Fruit fly (Drosophila melanogaster): ENCODE results near the gene CG11262.

CG11262 gene

dm6 chr3L:13032085-13032914 is 37.4 kb downstream of the CG11262 start (continued):
- TF ChIP-seq unc-4 (GFP tag; IDR thresholded peaks at IDR 0.05; ENCODE audit: partially characterized antibody) (peak; percentile 35; the same call in 1 of the 2 replicates), ATbp (GFP tag; optimal IDR thresholded peaks at IDR 0.05) (peak; percentile 32), CG16813 (GFP tag; IDR thresholded peaks at IDR 0.05; ENCODE audit: partially characterized antibody) (peak; percentile 60; the same call in 2 of the 3 replicates), seq (GFP tag; IDR thresholded peaks at IDR 0.05) (no peak), CG9215 (GFP tag; IDR thresholded peaks at IDR 0.05) (no peak), CrebB (tag; optimal IDR thresholded peaks at IDR 0.05) (no peak), CG31441 (GFP tag; IDR thresholded peaks at IDR 0.05) (peak; percentile 88), CG11560 (tag; IDR thresholded peaks at IDR 0.05) (no peak), CG8281 (tag; optimal IDR thresholded peaks at IDR 0.05) (peak; percentile 32), CG31224 (GFP tag; IDR thresholded peaks at IDR 0.05) (no peak), Bteb2 (GFP tag; optimal IDR thresholded peaks at IDR 0.05) (no peak), CG16815 (GFP tag; optimal IDR thresholded peaks at IDR 0.05) (no peak), CG8765 (GFP tag; IDR thresholded peaks at IDR 0.05) (no peak), CkIIα-i1 (GFP tag; IDR thresholded peaks at IDR 0.05) (no peak), CG6272 (GFP tag; IDR thresholded peaks at IDR 0.05) (no peak), D (optimal IDR thresholded peaks at IDR 0.05) (peak; percentile 43), D (GFP tag; optimal IDR thresholded peaks at IDR 0.05) (no peak), hth (optimal IDR thresholded peaks at IDR 0.05) (no peak), aop (GFP tag; IDR thresholded peaks at IDR 0.05) (no peak), Dip2 (GFP tag; IDR thresholded peaks at IDR 0.05) (no peak), CG8388 (GFP tag; optimal IDR thresholded peaks at IDR 0.05) (no peak), D19B (GFP tag; optimal IDR thresholded peaks at IDR 0.05) (no peak), insv (GFP tag; optimal IDR thresholded peaks at IDR 0.05) (no peak), HLHmδ (GFP tag; optimal IDR thresholded peaks at IDR 0.05) (peak; percentile 63), CG17359 (tag; optimal IDR thresholded peaks at IDR 0.05) (no peak), Usf (GFP tag; optimal IDR thresholded peaks at IDR 0.05) (no peak), CG1529 (GFP tag; optimal IDR thresholded peaks at IDR 0.05) (peak; percentile 29), peb (GFP tag; IDR thresholded peaks at IDR 0.05) (no peak), CG2129 (GFP tag; IDR thresholded peaks at IDR 0.05; ENCODE audit: partially characterized antibody) (no peak; the same call in 1 of the 2 replicates), CG17385 (GFP tag; optimal IDR thresholded peaks at IDR 0.05) (no peak), cg (GFP tag; optimal IDR thresholded peaks at IDR 0.05) (no peak), ash1 (GFP tag; optimal IDR thresholded peaks at IDR 0.05) (no peak), CG3838 (GFP tag; optimal IDR thresholded peaks at IDR 0.05) (no peak), odd (GFP tag; optimal IDR thresholded peaks at IDR 0.05) (no peak), jigr1 (GFP tag; IDR thresholded peaks at IDR 0.05) (no peak), CG15696 (tag; optimal IDR thresholded peaks at IDR 0.05) (peak; percentile 28), CG18599 (GFP tag; optimal IDR thresholded peaks at IDR 0.05) (no peak), CG4854 (GFP tag; optimal IDR thresholded peaks at IDR 0.05) (no peak), dati (GFP tag; IDR thresholded peaks at IDR 0.05) (no peak), Aef1 (GFP tag; IDR thresholded peaks at IDR 0.05) (no peak), CG17802 (tag; optimal IDR thresholded peaks at IDR 0.05) (no peak), zen2 (GFP tag; IDR thresholded peaks at IDR 0.05; ENCODE audit: partially characterized antibody) (0 out of 3 replicates have a peak, but pooled peaks have one; percentile 18), Dfd (GFP tag; optimal IDR thresholded peaks at IDR 0.05) (no peak), E2f2 (GFP tag; IDR thresholded peaks at IDR 0.05) (no peak), MBD-R2 (GFP tag; IDR thresholded peaks at IDR 0.05) (no peak), Adf1 (GFP tag; IDR thresholded peaks at IDR 0.05) (no peak), mirr (GFP tag; optimal IDR thresholded peaks at IDR 0.05) (no peak), dm (GFP tag; optimal IDR thresholded peaks at IDR 0.05) (peak; percentile 13), CG2202 (tag; optimal IDR thresholded peaks at IDR 0.05) (no peak), gsb (GFP tag; IDR thresholded peaks at IDR 0.05) (no peak)

Measured in whole organism, embryonic.